Fruit fly (Drosophila melanogaster): ENCODE measurements around the gene CG4860.

Gene CG4860

DNA sequence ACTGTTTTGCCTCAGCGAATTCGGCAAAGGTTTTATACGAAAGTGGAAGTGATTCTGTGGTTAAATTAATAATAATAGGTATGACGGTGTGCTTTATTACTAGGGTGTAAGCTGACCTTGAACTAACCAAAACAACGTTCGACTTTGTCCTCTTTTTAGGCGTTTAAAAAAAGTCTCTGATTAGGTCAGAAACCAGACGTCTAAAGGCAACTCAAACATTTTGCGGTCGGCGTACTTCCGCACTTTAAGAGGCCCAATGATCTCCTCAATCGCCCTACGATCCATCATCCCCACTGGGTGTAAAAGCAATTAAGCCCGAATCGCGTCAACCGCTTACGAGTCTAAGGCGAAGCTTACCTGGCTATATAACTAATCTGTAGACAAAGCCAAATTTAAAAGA, 17.9 kb upstream of the CG4860 start, which contains the start of gene Cyp313a3:
Gene Cyp313a3 (minus strand): TSS at position 101 of the 400 bp plus-strand sequence.
- TF ChIP-seq Mnt (GFP tag; optimal IDR thresholded peaks at IDR 0.05) = no peak
- no peak for TF ChIP-seq CG11617 (GFP tag; optimal IDR thresholded peaks at IDR 0.05)
- TF ChIP-seq toe (GFP tag; optimal IDR thresholded peaks at IDR 0.05) = no peak
- no peak for TF ChIP-seq CG33017 (tag; optimal IDR thresholded peaks at IDR 0.05)
- TF ChIP-seq cic (GFP tag; optimal IDR thresholded peaks at IDR 0.05) = no peak
- TF ChIP-seq Crg-1 (GFP tag; optimal IDR thresholded peaks at IDR 0.05) = no peak
- no peak for TF ChIP-seq Hr96 (GFP tag; optimal IDR thresholded peaks at IDR 0.05)
- TF ChIP-seq CG7045 (GFP tag; optimal IDR thresholded peaks at IDR 0.05) = no peak
- no peak for TF ChIP-seq cnc (optimal IDR thresholded peaks at IDR 0.05)
- TF ChIP-seq tj (GFP tag; optimal IDR thresholded peaks at IDR 0.05) = no peak
- TF ChIP-seq pad (GFP tag; optimal IDR thresholded peaks at IDR 0.05) = no peak
- TF ChIP-seq CG1620 (GFP tag; optimal IDR thresholded peaks at IDR 0.05) = no peak
- no peak for TF ChIP-seq bab1 (GFP tag; optimal IDR thresholded peaks at IDR 0.05)
- no peak for TF ChIP-seq CG12768 (GFP tag; optimal IDR thresholded peaks at IDR 0.05)

- TF ChIP-seq CG33017 (tag; optimal IDR thresholded peaks at IDR 0.05) (no peak), Mnt (GFP tag; optimal IDR thresholded peaks at IDR 0.05) (no peak), Hr96 (GFP tag; optimal IDR thresholded peaks at IDR 0.05) (no peak), CG14711 (tag; optimal IDR thresholded peaks at IDR 0.05) (no peak), cnc (optimal IDR thresholded peaks at IDR 0.05) (no peak), ovo (GFP tag; optimal IDR thresholded peaks at IDR 0.05) (no peak), CG12768 (GFP tag; optimal IDR thresholded peaks at IDR 0.05) (no peak), CG7101 (tag; optimal IDR thresholded peaks at IDR 0.05) (no peak), CG1620 (GFP tag; optimal IDR thresholded peaks at IDR 0.05) (no peak), CG7045 (GFP tag; optimal IDR thresholded peaks at IDR 0.05) (no peak), toe (GFP tag; optimal IDR thresholded peaks at IDR 0.05) (no peak), cic (GFP tag; optimal IDR thresholded peaks at IDR 0.05) (no peak), CG5204 (GFP tag; optimal IDR thresholded peaks at IDR 0.05) (no peak), Crg-1 (GFP tag; optimal IDR thresholded peaks at IDR 0.05) (no peak), bab1 (GFP tag; optimal IDR thresholded peaks at IDR 0.05) (no peak), pad (GFP tag; optimal IDR thresholded peaks at IDR 0.05) (no peak), CG11617 (GFP tag; optimal IDR thresholded peaks at IDR 0.05) (no peak), kay (GFP tag; ENCODE audit: borderline replicate concordance) (no peak)
Observed at dm6 chr3R:12236804-12237203, 15.5 kb upstream of the CG4860 start, which contains the start of gene Cyp313a2. TSS of gene Cyp313a2 (minus strand) at chr3R:12236904.

- TF ChIP-seq CG7045 (GFP tag; optimal IDR thresholded peaks at IDR 0.05) = no peak
- TF ChIP-seq CG7101 (tag; optimal IDR thresholded peaks at IDR 0.05) = no peak
- TF ChIP-seq cic (GFP tag; optimal IDR thresholded peaks at IDR 0.05) = no peak
Observed at dm6 chr3R:12234584-12234983, 13.3 kb upstream of the CG4860 start, which contains the start of gene Cyp313a5. TSS of gene Cyp313a5 (minus strand) at chr3R:12234684.

- TF ChIP-seq CG12768 (GFP tag; optimal IDR thresholded peaks at IDR 0.05) (no peak), CG7045 (GFP tag; optimal IDR thresholded peaks at IDR 0.05) (no peak), Hr96 (GFP tag; optimal IDR thresholded peaks at IDR 0.05) (no peak), ovo (GFP tag; optimal IDR thresholded peaks at IDR 0.05) (no peak), cic (GFP tag; optimal IDR thresholded peaks at IDR 0.05) (no peak), CG14711 (tag; optimal IDR thresholded peaks at IDR 0.05) (no peak), CG5204 (GFP tag; optimal IDR thresholded peaks at IDR 0.05) (no peak)
Observed at dm6 chr3R:12232629-12233028, 11.4 kb upstream of the CG4860 start, which contains the start of gene Pglym87. TSS of gene Pglym87 (minus strand) at chr3R:12232729.

DNA sequence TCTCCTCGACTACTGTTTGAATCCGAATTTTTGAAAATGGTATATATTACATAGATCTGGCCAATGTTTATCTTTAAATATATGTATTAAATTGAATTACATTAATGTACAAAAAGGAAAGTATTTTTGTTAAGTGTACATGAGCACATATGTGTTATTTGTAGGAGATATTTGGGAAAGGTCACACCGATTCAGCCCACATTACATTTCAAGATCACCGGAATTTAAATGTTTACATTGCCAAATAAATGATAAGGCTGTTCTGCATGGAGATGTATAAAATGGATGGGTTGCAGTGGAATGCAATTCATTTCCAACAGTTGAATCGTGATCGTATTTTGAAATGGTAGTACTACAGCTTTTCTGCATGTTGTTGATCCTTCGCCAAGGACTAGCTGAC, 7.8 kb upstream of the CG4860 start, which contains the start of gene CG3916:
Gene CG3916 (plus strand): TSS at position 301 of the 400 bp plus-strand sequence.
- TF ChIP-seq Mnt (GFP tag; optimal IDR thresholded peaks at IDR 0.05) (no peak), toe (GFP tag; optimal IDR thresholded peaks at IDR 0.05) (no peak), CG7045 (GFP tag; optimal IDR thresholded peaks at IDR 0.05) (no peak), Hr96 (GFP tag; optimal IDR thresholded peaks at IDR 0.05) (no peak), ovo (GFP tag; optimal IDR thresholded peaks at IDR 0.05) (no peak), Clk (GFP tag; optimal IDR thresholded peaks at IDR 0.05) (no peak), cic (GFP tag; optimal IDR thresholded peaks at IDR 0.05) (no peak), Crg-1 (GFP tag; optimal IDR thresholded peaks at IDR 0.05) (no peak), cnc (optimal IDR thresholded peaks at IDR 0.05) (no peak), CG12768 (GFP tag; optimal IDR thresholded peaks at IDR 0.05) (no peak), CG7101 (tag; optimal IDR thresholded peaks at IDR 0.05) (no peak), CG11617 (GFP tag; optimal IDR thresholded peaks at IDR 0.05) (no peak), tj (GFP tag; optimal IDR thresholded peaks at IDR 0.05) (no peak), bab1 (GFP tag; optimal IDR thresholded peaks at IDR 0.05) (no peak), CG33017 (tag; optimal IDR thresholded peaks at IDR 0.05) (no peak), CG1620 (GFP tag; optimal IDR thresholded peaks at IDR 0.05) (no peak), CG14711 (tag; optimal IDR thresholded peaks at IDR 0.05) (no peak), pad (GFP tag; optimal IDR thresholded peaks at IDR 0.05) (no peak), CG5204 (GFP tag; optimal IDR thresholded peaks at IDR 0.05) (no peak)

dm6 chr3R:12226239-12226638, 5.0 kb upstream of the CG4860 start, which contains the start of gene CG12256:
TSS of gene CG12256 (minus strand) at chr3R:12226339.
- TF ChIP-seq CG33017 (tag; optimal IDR thresholded peaks at IDR 0.05) (no peak), tj (GFP tag; optimal IDR thresholded peaks at IDR 0.05) (no peak), kay (GFP tag; ENCODE audit: borderline replicate concordance) (no peak), CG5204 (GFP tag; optimal IDR thresholded peaks at IDR 0.05) (no peak), toe (GFP tag; optimal IDR thresholded peaks at IDR 0.05) (no peak)

DNA sequence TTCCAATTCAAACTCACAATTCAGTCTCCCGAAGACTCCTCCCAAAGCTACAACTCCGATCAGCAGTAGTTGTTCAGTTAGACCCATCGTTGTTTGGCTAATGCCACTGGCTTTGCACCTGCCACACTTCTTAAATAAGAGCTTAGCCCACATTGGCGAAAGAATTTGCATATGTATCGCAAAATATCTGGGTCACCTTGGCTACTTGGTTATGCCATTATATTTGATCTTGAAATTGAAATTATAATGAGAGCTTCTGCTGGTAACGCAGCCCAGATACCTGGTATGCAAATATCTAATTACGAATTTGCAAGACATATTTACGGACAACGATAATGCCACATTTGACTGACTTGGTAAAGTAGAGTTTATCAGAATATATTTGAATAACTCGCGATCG, 3.7 kb upstream of the CG4860 start, which contains the start of gene CG17404:
Gene CG17404 (minus strand): TSS at position 101 of the 400 bp plus-strand sequence.
- TF ChIP-seq Hr96 (GFP tag; optimal IDR thresholded peaks at IDR 0.05) = no peak
- TF ChIP-seq toe (GFP tag; optimal IDR thresholded peaks at IDR 0.05) = no peak

All from whole organism, adult.